Worm (Caenorhabditis elegans): ENCODE results near the gene ech-9.

DNA sequence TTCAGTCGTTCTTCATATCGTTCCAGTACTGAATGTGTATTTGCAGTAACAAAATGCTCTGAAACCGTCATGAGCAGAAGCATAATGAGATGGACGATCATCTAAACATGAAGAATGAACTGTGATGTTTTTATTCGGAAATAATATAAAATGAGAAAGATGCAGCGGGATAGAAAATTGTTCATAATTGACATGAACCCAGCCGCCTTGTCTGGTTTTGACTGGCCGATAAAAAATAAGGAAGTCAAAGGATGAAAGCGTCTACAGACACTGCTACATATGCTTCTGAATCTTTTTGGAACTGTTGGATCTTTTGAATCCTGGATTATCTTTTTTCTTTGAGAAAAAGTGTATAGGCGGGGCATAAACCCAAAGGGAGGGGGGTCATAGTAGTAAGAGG lies 24.4 kb upstream of the ech-9 start, which contains the start of gene F01G10.9:
- TF ChIP-seq sem-4 (tag; optimal IDR thresholded peaks at IDR 0.05) = no peak
- TF ChIP-seq ceh-82 (tag; optimal IDR thresholded peaks at IDR 0.05) = no peak

All from whole organism, L2 larva.